Fruit fly (Drosophila melanogaster): ENCODE data around the gene Ing5.

Ing5 gene

DNA sequence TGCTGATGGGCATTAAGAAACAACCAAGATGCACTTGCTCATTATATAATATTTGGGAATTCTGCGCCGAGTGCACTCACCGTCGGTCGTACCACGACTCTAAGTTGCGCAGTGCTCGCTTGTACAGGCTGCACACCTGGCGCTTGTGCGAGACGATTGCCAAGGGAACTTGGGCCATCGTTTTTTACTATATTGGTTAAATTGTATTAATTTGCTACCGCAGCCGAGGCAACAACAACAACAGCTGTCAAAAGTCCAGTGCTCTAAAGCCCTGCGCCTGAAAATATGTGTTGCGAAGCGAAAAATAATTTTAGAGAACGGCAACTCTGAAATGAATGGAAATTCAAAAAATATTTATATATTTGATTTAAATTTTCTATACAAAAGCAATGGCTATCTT lies 16.4 kb downstream of the Ing5 start, which contains the start of gene ND-B22:
TSS of gene ND-B22 (minus strand) at position 349 of the 400 bp plus-strand sequence.
- TF ChIP-seq cic (GFP tag; optimal IDR thresholded peaks at IDR 0.05) (peak; percentile 36), CG33017 (tag; optimal IDR thresholded peaks at IDR 0.05) (peak; percentile 55), bab1 (GFP tag; optimal IDR thresholded peaks at IDR 0.05) (peak; percentile 81), CG14711 (tag; optimal IDR thresholded peaks at IDR 0.05) (peak; percentile 97), Clk (GFP tag; optimal IDR thresholded peaks at IDR 0.05) (no peak), cnc (optimal IDR thresholded peaks at IDR 0.05) (no peak), kay (GFP tag; ENCODE audit: borderline replicate concordance) (no peak), Crg-1 (GFP tag; optimal IDR thresholded peaks at IDR 0.05) (peak; percentile 91), CG11617 (GFP tag; optimal IDR thresholded peaks at IDR 0.05) (peak; percentile 51), pad (GFP tag; optimal IDR thresholded peaks at IDR 0.05) (peak; percentile 77), Hr96 (GFP tag; optimal IDR thresholded peaks at IDR 0.05) (peak; percentile 41), Mnt (GFP tag; optimal IDR thresholded peaks at IDR 0.05) (peak; percentile 79), ovo (GFP tag; optimal IDR thresholded peaks at IDR 0.05) (peak; percentile 62), CG12768 (GFP tag; optimal IDR thresholded peaks at IDR 0.05) (peak; percentile 84), CG7101 (tag; optimal IDR thresholded peaks at IDR 0.05) (peak; percentile 84), toe (GFP tag; optimal IDR thresholded peaks at IDR 0.05) (peak; percentile 49), tj (GFP tag; optimal IDR thresholded peaks at IDR 0.05) (peak; percentile 4), CG5204 (GFP tag; optimal IDR thresholded peaks at IDR 0.05) (peak; percentile 57), CG1620 (GFP tag; optimal IDR thresholded peaks at IDR 0.05) (peak; percentile 90), CG7045 (GFP tag; optimal IDR thresholded peaks at IDR 0.05) (peak; percentile 41)

DNA sequence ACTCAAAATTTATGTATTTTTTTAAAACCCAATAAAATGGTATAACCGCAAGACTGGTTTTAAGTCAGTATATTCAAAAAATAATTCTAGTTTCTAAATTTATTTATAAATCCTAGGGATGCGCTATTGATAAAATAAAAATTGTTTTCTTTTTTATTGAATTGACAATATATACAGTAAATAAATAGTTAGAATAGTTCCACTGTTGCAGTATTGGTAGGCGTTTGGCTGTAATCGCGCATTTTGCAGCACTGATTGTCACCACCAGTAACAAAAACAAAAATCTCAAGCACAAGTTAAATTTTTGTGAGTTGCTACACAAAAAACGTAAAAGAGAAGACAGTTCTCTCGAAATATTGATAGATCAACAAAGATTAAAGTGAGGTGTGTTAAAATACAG lies 18.2 kb downstream of the Ing5 start, which contains the start of gene CG31855:
TSS of gene CG31855 (plus strand) at position 265 of the 400 bp plus-strand sequence.
- TF ChIP-seq kay (GFP tag; ENCODE audit: borderline replicate concordance) (no peak), CG14711 (tag; optimal IDR thresholded peaks at IDR 0.05) (peak; percentile 82), CG1620 (GFP tag; optimal IDR thresholded peaks at IDR 0.05) (peak; percentile 96), Hr96 (GFP tag; optimal IDR thresholded peaks at IDR 0.05) (peak; percentile 80), CG33017 (tag; optimal IDR thresholded peaks at IDR 0.05) (peak; percentile 92), CG7101 (tag; optimal IDR thresholded peaks at IDR 0.05) (peak; percentile 93), CG7045 (GFP tag; optimal IDR thresholded peaks at IDR 0.05) (peak; percentile 83), toe (GFP tag; optimal IDR thresholded peaks at IDR 0.05) (peak; percentile 80), cnc (optimal IDR thresholded peaks at IDR 0.05) (no peak), CG5204 (GFP tag; optimal IDR thresholded peaks at IDR 0.05) (peak; percentile 86), tj (GFP tag; optimal IDR thresholded peaks at IDR 0.05) (peak; percentile 50), Clk (GFP tag; optimal IDR thresholded peaks at IDR 0.05) (peak; percentile 75), Mnt (GFP tag; optimal IDR thresholded peaks at IDR 0.05) (peak; percentile 92), ovo (GFP tag; optimal IDR thresholded peaks at IDR 0.05) (peak; percentile 75), bab1 (GFP tag; optimal IDR thresholded peaks at IDR 0.05) (peak; percentile 94), CG12768 (GFP tag; optimal IDR thresholded peaks at IDR 0.05) (peak; percentile 93), pad (GFP tag; optimal IDR thresholded peaks at IDR 0.05) (peak; percentile 84), CG11617 (GFP tag; optimal IDR thresholded peaks at IDR 0.05) (peak; percentile 85), Crg-1 (GFP tag; optimal IDR thresholded peaks at IDR 0.05) (peak; percentile 96), cic (GFP tag; optimal IDR thresholded peaks at IDR 0.05) (peak; percentile 78)

DNA sequence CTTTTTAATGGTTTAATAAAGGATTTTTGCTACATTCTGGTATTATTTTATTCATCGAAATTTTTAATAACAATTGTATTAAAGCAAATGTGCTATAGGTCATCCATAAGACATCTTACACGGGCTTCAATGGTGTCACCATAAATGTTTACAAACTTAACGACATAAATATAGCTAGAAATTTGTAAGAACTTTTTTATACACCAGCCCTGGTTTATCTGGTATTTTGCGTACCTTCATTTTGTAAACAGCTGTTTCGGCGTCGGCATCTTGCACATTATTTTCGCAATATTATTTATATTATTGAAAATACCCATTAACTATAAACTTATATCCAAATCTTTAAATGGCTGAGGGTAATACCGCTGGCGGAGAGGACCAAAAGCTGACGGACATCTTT lies 19.7 kb downstream of the Ing5 start, which contains the start of gene Tap42:
TSS of gene Tap42 (plus strand) at position 240 of the 400 bp plus-strand sequence.
- TF ChIP-seq Mnt (GFP tag; optimal IDR thresholded peaks at IDR 0.05) (peak; percentile 30), cic (GFP tag; optimal IDR thresholded peaks at IDR 0.05) (peak; percentile 22), CG33017 (tag; optimal IDR thresholded peaks at IDR 0.05) (peak; percentile 26), cnc (optimal IDR thresholded peaks at IDR 0.05) (no peak), CG1620 (GFP tag; optimal IDR thresholded peaks at IDR 0.05) (no peak), CG12768 (GFP tag; optimal IDR thresholded peaks at IDR 0.05) (no peak), bab1 (GFP tag; optimal IDR thresholded peaks at IDR 0.05) (peak; percentile 47), toe (GFP tag; optimal IDR thresholded peaks at IDR 0.05) (no peak), CG7101 (tag; optimal IDR thresholded peaks at IDR 0.05) (peak; percentile 34), Clk (GFP tag; optimal IDR thresholded peaks at IDR 0.05) (no peak)

DNA sequence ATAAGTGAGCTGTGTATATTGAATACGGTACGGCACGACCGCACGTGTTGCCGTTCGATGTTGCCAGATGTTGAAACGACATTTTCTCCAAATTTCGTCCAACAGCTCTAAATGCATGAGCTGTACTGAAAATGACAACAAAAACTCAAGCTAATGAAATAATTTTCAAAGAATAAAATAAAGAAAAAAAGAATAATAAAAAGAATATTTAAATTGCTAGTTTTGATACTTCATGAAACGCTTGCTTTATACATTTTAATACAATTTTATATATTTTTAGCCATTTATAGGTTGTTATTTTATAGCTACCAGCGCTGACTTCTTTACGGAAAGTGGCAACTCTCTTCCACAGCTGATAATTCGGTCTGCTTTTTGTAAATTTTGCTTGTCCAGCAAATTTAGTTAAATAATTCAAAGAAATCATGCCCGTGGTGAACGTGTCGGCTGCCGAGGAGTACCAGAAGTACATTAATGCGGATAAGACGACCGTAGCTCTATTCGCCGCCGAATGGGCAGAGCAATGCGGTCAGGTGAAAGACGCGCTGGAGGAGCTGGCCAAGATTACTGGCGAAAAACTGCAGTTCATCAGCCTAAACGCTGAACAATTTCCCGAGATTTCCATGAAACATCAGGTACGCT lies 20.9 kb downstream of the Ing5 start, which contains the start of the genes Nnp-1 and Grx3:
TSS of gene Nnp-1 (minus strand) at position 81 of the 639 bp plus-strand sequence.
TSS of gene Grx3 (plus strand) at position 339 of the 639 bp plus-strand sequence.
- TF ChIP-seq bab1 (GFP tag; optimal IDR thresholded peaks at IDR 0.05), result peak; percentile 80
- TF ChIP-seq Crg-1 (GFP tag; optimal IDR thresholded peaks at IDR 0.05), result peak; percentile 40
- TF ChIP-seq CG33017 (tag; optimal IDR thresholded peaks at IDR 0.05), result peak; percentile 68
- peak; percentile 48 for TF ChIP-seq CG1620 (GFP tag; optimal IDR thresholded peaks at IDR 0.05)
- no peak for TF ChIP-seq Clk (GFP tag; optimal IDR thresholded peaks at IDR 0.05)
- peak; percentile 98 for TF ChIP-seq tj (GFP tag; optimal IDR thresholded peaks at IDR 0.05)
- peak; percentile 72 for TF ChIP-seq CG7045 (GFP tag; optimal IDR thresholded peaks at IDR 0.05)
- peak; percentile 78 for TF ChIP-seq CG7101 (tag; optimal IDR thresholded peaks at IDR 0.05)
- peak; percentile 45 for TF ChIP-seq ovo (GFP tag; optimal IDR thresholded peaks at IDR 0.05)
- peak; percentile 54 for TF ChIP-seq toe (GFP tag; optimal IDR thresholded peaks at IDR 0.05)
- no peak for TF ChIP-seq kay (GFP tag; ENCODE audit: borderline replicate concordance)
- TF ChIP-seq pad (GFP tag; optimal IDR thresholded peaks at IDR 0.05), result peak; percentile 54
- no peak for TF ChIP-seq Hr96 (GFP tag; optimal IDR thresholded peaks at IDR 0.05)
- TF ChIP-seq CG12768 (GFP tag; optimal IDR thresholded peaks at IDR 0.05), result peak; percentile 48
- no peak for TF ChIP-seq cnc (optimal IDR thresholded peaks at IDR 0.05)
- TF ChIP-seq CG11617 (GFP tag; optimal IDR thresholded peaks at IDR 0.05), result peak; percentile 68
- peak; percentile 16 for TF ChIP-seq CG5204 (GFP tag; optimal IDR thresholded peaks at IDR 0.05)
- TF ChIP-seq Mnt (GFP tag; optimal IDR thresholded peaks at IDR 0.05), result peak; percentile 98
- peak; percentile 87 for TF ChIP-seq CG14711 (tag; optimal IDR thresholded peaks at IDR 0.05)
- peak; percentile 43 for TF ChIP-seq cic (GFP tag; optimal IDR thresholded peaks at IDR 0.05)

DNA sequence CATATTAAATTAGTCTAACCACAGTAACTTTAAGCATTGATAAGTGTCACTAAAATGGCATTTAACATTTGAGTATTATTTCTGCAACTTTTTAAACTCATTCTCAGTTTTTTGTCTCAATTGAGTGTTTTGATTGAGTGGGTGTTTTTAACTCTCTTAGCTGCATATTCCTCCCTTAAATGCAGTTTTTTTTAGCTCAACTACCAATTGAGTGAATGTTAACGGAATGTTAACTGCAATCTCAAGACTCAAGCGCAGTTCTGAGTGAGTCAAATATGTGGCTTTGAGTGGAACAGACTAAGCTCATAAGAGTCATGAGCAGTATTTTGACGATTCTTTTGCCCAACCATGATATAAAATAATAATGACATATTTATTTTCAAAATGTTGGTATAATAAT lies 24.2 kb downstream of the Ing5 start:
- TF ChIP-seq tj (GFP tag; optimal IDR thresholded peaks at IDR 0.05) (no peak), ovo (GFP tag; optimal IDR thresholded peaks at IDR 0.05) (no peak), kay (GFP tag; ENCODE audit: borderline replicate concordance) (peak; percentile 52), Mnt (GFP tag; optimal IDR thresholded peaks at IDR 0.05) (no peak), CG5204 (GFP tag; optimal IDR thresholded peaks at IDR 0.05) (no peak)

All from whole organism, adult.